Fruit fly (Drosophila melanogaster) S2 (cell line): ENCODE results near the gene dop.

Experiments
- CG8478 ChIP-seq: fragments of >200 bp; optimal IDR thresholded peaks from 2 replicates; lab custom pipeline; 2018
- CTCF ChIP-seq, 2 experiments: fragments of >200 bp; optimal IDR thresholded peaks; 2 replicates each; lab custom pipeline; 2018

- TF ChIP-seq CTCF (optimal IDR thresholded peaks at IDR 0.05; lab: Kevin White, UChicago), result no peak
- TF ChIP-seq CG8478 (lab: Kevin White, UChicago), result no peak
Observed at dm6 chr3L:15604979-15605378, 39.2 kb downstream of the dop start.
